Worm (Caenorhabditis elegans) whole organism, L2 larva: ENCODE data around the gene W01D2.1.

ENCODE experiments used
- C34F6.9 ChIP-seq: fragments of 150-350 bp; optimal IDR thresholded peaks from 2 replicates; lab custom pipeline; 2014; ENCODE audit warnings: missing biosample characterization, missing genetic modification characterization
- R02D3.7 ChIP-seq: fragments of 150-350 bp; optimal IDR thresholded peaks from 2 replicates; lab custom pipeline; 2014; ENCODE audit warnings: missing biosample characterization, missing genetic modification characterization
- Y55F3AM.14 ChIP-seq: fragments of 200-800 bp; sonication (Bioruptor generic); optimal IDR thresholded peaks from 2 replicates; lab custom pipeline; 2018; ENCODE audit warnings: mild to moderate bottlenecking, missing genetic modification characterization, missing compliant biosample characterization
- ZK546.5 ChIP-seq: sonication (generic microtip); optimal IDR thresholded peaks from 2 replicates; lab custom pipeline; 2017; ENCODE audit warnings: missing biosample characterization, missing genetic modification characterization
- ama-1 ChIP-seq: fragments of 150-350 bp; optimal IDR thresholded peaks from 2 replicates; lab custom pipeline; 2018; ENCODE audit warnings: inconsistent platforms
- blmp-1 ChIP-seq: sonication (generic microtip); optimal IDR thresholded peaks from 2 replicates; lab custom pipeline; 2017; ENCODE audit warnings: missing genetic modification characterization, mild to moderate bottlenecking, missing compliant biosample characterization, antibody characterized with exemption, moderate library complexity; ENCODE audit not compliant: insufficient read depth
- ceh-82 ChIP-seq: fragments of 150-350 bp; optimal IDR thresholded peaks from 2 replicates; lab custom pipeline; 2014; ENCODE audit warnings: missing biosample characterization, missing genetic modification characterization
- crh-2 ChIP-seq: sonication (generic microtip); optimal IDR thresholded peaks from 2 replicates; lab custom pipeline; 2017; ENCODE audit warnings: missing biosample characterization, missing genetic modification characterization
- dmd-4 ChIP-seq: sonication (generic microtip); optimal IDR thresholded peaks from 2 replicates; lab custom pipeline; 2017; ENCODE audit warnings: missing biosample characterization, missing genetic modification characterization
- elt-1 ChIP-seq: fragments of 150-350 bp; optimal IDR thresholded peaks from 2 replicates; lab custom pipeline; 2014; ENCODE audit warnings: missing biosample characterization, missing genetic modification characterization
- elt-3 ChIP-seq: sonication (generic microtip); optimal IDR thresholded peaks from 2 replicates; lab custom pipeline; 2017; ENCODE audit warnings: missing biosample characterization, missing genetic modification characterization
- fos-1 ChIP-seq: fragments of 150-350 bp; optimal IDR thresholded peaks from 2 replicates; lab custom pipeline; 2014; ENCODE audit warnings: missing biosample characterization, missing genetic modification characterization
- gmeb-1 ChIP-seq: fragments of 150-350 bp; optimal IDR thresholded peaks from 2 replicates; lab custom pipeline; 2014; ENCODE audit warnings: missing biosample characterization, missing genetic modification characterization
- lin-13 ChIP-seq: fragments of 150-350 bp; optimal IDR thresholded peaks from 2 replicates; lab custom pipeline; 2014; ENCODE audit warnings: missing biosample characterization, missing genetic modification reagents, missing genetic modification characterization
- lsy-2 ChIP-seq, 2 experiments: fragments of 150-350 bp in 1 of 2; sonication (generic microtip) in 1 of 2; optimal IDR thresholded peaks; 2 replicates each; lab custom pipeline; 2014 to 2017; ENCODE audit warnings: missing biosample characterization in 2 of 2, missing genetic modification characterization in 2 of 2
- mab-5 ChIP-seq: fragments of 150-350 bp; optimal IDR thresholded peaks from 2 replicates; lab custom pipeline; 2014; ENCODE audit warnings: missing biosample characterization, missing genetic modification characterization
- mdl-1 ChIP-seq, 2 experiments: fragments of 150-350 bp in 1 of 2; sonication (generic microtip) in 1 of 2; optimal IDR thresholded peaks; 2 replicates each; lab custom pipeline; 2017; ENCODE audit warnings: missing biosample characterization in 2 of 2, missing genetic modification characterization in 2 of 2
- nhr-11 ChIP-seq: fragments of 150-350 bp; optimal IDR thresholded peaks from 2 replicates; lab custom pipeline; 2014; ENCODE audit warnings: missing biosample characterization, missing genetic modification characterization
- nhr-12 ChIP-seq: fragments of 150-350 bp; optimal IDR thresholded peaks from 2 replicates; lab custom pipeline; 2014; ENCODE audit warnings: missing biosample characterization, missing genetic modification characterization
- nhr-21 ChIP-seq: fragments of 150-350 bp; optimal IDR thresholded peaks from 2 replicates; lab custom pipeline; 2014; ENCODE audit warnings: missing biosample characterization, missing genetic modification characterization
- nhr-23 ChIP-seq: fragments of 150-350 bp; optimal IDR thresholded peaks from 2 replicates; lab custom pipeline; 2014; ENCODE audit warnings: missing biosample characterization, missing genetic modification reagents, missing genetic modification characterization
- nhr-25 ChIP-seq: fragments of 150-350 bp; sonication (generic microtip); optimal IDR thresholded peaks from 3 replicates; lab custom pipeline; 2014; ENCODE audit warnings: missing biosample characterization, missing genetic modification characterization
- nhr-6 ChIP-seq: fragments of 150-350 bp; optimal IDR thresholded peaks from 2 replicates; lab custom pipeline; 2014; ENCODE audit warnings: missing biosample characterization, missing genetic modification characterization
- nhr-77 ChIP-seq: fragments of 150-350 bp; optimal IDR thresholded peaks from 2 replicates; lab custom pipeline; 2014; ENCODE audit warnings: missing biosample characterization, missing genetic modification characterization
- peb-1 ChIP-seq: fragments of 150-350 bp; optimal IDR thresholded peaks from 2 replicates; lab custom pipeline; 2014; ENCODE audit warnings: missing biosample characterization, missing genetic modification characterization
- sem-4 ChIP-seq: fragments of 150-350 bp; optimal IDR thresholded peaks from 2 replicates; lab custom pipeline; 2014; ENCODE audit warnings: missing biosample characterization, missing genetic modification reagents, missing genetic modification characterization
- sma-3 ChIP-seq: sonication (generic microtip); optimal IDR thresholded peaks from 2 replicates; lab custom pipeline; 2016; ENCODE audit warnings: missing genetic modification reagents, missing genetic modification characterization, missing compliant biosample characterization
- sma-9 ChIP-seq, 2 experiments: fragments of 150-350 bp in 1 of 2; sonication (generic microtip) in 1 of 2; optimal IDR thresholded peaks; 2 replicates each; lab custom pipeline; 2014 to 2016; ENCODE audit warnings: missing genetic modification characterization in 2 of 2, mild to moderate bottlenecking in 1 of 2, missing biosample characterization in 1 of 2, missing compliant biosample characterization in 1 of 2, missing genetic modification reagents in 1 of 2, moderate library complexity in 1 of 2
- snpc-4 ChIP-seq: fragments of 150-350 bp; optimal IDR thresholded peaks from 2 replicates; lab custom pipeline; 2014; ENCODE audit warnings: missing biosample characterization, missing genetic modification characterization
- unc-39 ChIP-seq: fragments of 150-350 bp; optimal IDR thresholded peaks from 2 replicates; lab custom pipeline; 2014; ENCODE audit warnings: missing biosample characterization, missing genetic modification characterization
- unc-55 ChIP-seq: fragments of 150-350 bp; sonication (generic microtip); optimal IDR thresholded peaks from 3 replicates; lab custom pipeline; 2014; ENCODE audit warnings: missing biosample characterization, missing genetic modification reagents, missing genetic modification characterization
- unc-62 ChIP-seq: fragments of 150-350 bp; optimal IDR thresholded peaks from 2 replicates; lab custom pipeline; 2014; ENCODE audit warnings: missing biosample characterization, missing genetic modification reagents, missing genetic modification characterization
- zag-1 ChIP-seq: fragments of 150-350 bp; optimal IDR thresholded peaks from 2 replicates; lab custom pipeline; 2014; ENCODE audit warnings: missing biosample characterization, missing genetic modification characterization
- ztf-1 ChIP-seq: fragments of 200-800 bp; sonication (Bioruptor generic); conservative IDR thresholded peaks from 2 replicates; pipeline ENCODE4 v1.3.6; 2022; ENCODE audit warnings: missing genetic modification characterization, missing compliant biosample characterization
- ztf-11 ChIP-seq: sonication (generic microtip); optimal IDR thresholded peaks from 2 replicates; lab custom pipeline; 2017; ENCODE audit warnings: missing biosample characterization, missing genetic modification characterization

The W01D2.1 gene

ce11 chrII:14822419-14822818 lies 7.1 kb downstream of the W01D2.1 start (continued):
- TF ChIP-seq blmp-1 = peak; percentile 56
- no peak for TF ChIP-seq ztf-11

DNA sequence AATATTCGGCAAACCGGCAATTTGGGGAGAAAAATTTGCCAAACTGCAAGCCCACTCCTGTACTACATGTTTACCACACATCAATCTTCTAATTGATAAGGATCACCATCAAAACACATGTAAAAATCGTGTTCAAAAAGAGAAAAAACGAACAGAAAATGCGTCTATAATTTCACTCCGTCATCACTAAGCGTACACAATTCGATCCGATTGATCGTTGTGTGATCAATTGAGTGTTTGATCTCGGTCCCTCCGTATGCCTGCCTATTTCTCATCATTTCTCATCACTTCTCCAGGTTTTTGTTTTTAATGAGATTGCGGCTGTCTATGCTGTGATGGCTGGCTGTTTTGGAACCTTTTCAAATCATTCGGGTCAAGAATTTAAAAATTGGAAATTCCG lies 10.1 kb downstream of the W01D2.1 start:
- TF ChIP-seq crh-2 (tag; lab: Kevin White, UChicago) (no peak), fos-1 (tag; lab: Kevin White, UChicago) (peak; percentile 1), elt-3 (tag; lab: Kevin White, UChicago) (no peak), nhr-25 (tag; lab: Kevin White, UChicago) (no peak), ztf-1 (GFP tag; lab: Robert Waterston, UW) (no peak), lsy-2 (tag; optimal IDR thresholded peaks at IDR 0.05; lab: Kevin White, UChicago) (no peak), zag-1 (tag; lab: Kevin White, UChicago) (no peak), R02D3.7 (tag; lab: Kevin White, UChicago) (no peak), nhr-6 (tag; lab: Kevin White, UChicago) (no peak), elt-1 (no peak), nhr-21 (tag; lab: Kevin White, UChicago) (peak; percentile 68), sma-9 (GFP tag; optimal IDR thresholded peaks at IDR 0.05; lab: Kevin White, UChicago) (peak; percentile 36), sma-9 (tag; optimal IDR thresholded peaks at IDR 0.05; lab: Kevin White, UChicago) (no peak), nhr-11 (tag; lab: Kevin White, UChicago) (no peak), ZK546.5 (tag; lab: Kevin White, UChicago) (no peak), gmeb-1 (tag; lab: Kevin White, UChicago) (no peak), ama-1 (lab: Kevin White, UChicago) (no peak), unc-39 (tag; lab: Kevin White, UChicago) (no peak)
- TF ChIP-seq, all 48 proteins: peak for 3

ce11 chrII:14832055-14832454 lies 16.7 kb downstream of the W01D2.1 start:
- TF ChIP-seq nhr-11 (tag; lab: Kevin White, UChicago) = no peak
- TF ChIP-seq C34F6.9 (tag; lab: Kevin White, UChicago) = no peak
- no peak for TF ChIP-seq nhr-77

DNA sequence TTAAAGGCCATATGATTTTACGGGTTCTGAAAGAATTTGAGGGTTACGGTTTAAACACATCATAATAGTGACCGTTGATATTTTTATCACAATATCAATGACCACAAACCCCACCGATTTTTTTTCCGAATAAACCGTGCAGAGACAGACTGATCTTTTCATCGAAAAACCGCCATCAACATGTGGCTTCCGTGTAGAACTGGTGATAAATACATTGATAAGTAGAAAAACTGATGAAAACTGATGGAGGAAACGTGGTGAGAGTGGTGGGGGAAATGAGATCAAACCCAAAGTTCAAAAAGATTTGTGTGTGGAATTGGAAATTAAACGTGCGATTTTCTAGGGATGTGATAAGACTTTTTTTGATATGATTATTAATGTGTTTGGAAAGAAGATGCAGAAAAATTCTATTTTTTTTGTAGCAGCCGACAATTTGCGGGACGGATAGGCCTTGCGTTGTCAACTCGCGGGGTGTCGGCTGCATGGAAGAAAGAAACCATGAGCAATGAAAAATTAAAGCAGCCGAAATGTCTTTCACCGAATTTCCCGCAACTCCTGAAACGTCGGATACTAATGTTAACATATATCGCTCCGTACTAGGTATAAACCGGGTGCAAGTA lies 23.4 kb downstream of the W01D2.1 start:
- TF ChIP-seq fos-1 (tag; lab: Kevin White, UChicago) = peak; percentile 39
- TF ChIP-seq mdl-1 (tag; optimal IDR thresholded peaks at IDR 0.05; lab: Kevin White, UChicago) = no peak
- TF ChIP-seq unc-55 = no peak
- peak; percentile 33 for TF ChIP-seq nhr-25 (tag; lab: Kevin White, UChicago)
- peak; percentile 80 for TF ChIP-seq sma-9 (GFP tag; optimal IDR thresholded peaks at IDR 0.05; lab: Kevin White, UChicago)
- TF ChIP-seq sma-9 (tag; optimal IDR thresholded peaks at IDR 0.05; lab: Kevin White, UChicago) = no peak
- no peak for TF ChIP-seq R02D3.7 (tag; lab: Kevin White, UChicago)
- TF ChIP-seq gmeb-1 (tag; lab: Kevin White, UChicago) = no peak
- no peak for TF ChIP-seq nhr-12 (tag; lab: Kevin White, UChicago)
- no peak for TF ChIP-seq elt-1
- TF ChIP-seq lin-13 = no peak
- TF ChIP-seq ceh-82 (tag; lab: Kevin White, UChicago) = no peak
- peak; percentile 51 for TF ChIP-seq snpc-4 (tag; lab: Kevin White, UChicago)
- TF ChIP-seq zag-1 (tag; lab: Kevin White, UChicago) = no peak
- peak; percentile 16 for TF ChIP-seq sma-3 (GFP tag; lab: Kevin White, UChicago)
- TF ChIP-seq lsy-2 (tag; optimal IDR thresholded peaks at IDR 0.05; lab: Kevin White, UChicago) = no peak
- no peak for TF ChIP-seq unc-62 (GFP tag; lab: Kevin White, UChicago)
- TF ChIP-seq Y55F3AM.14 (GFP tag; lab: Kevin White, UChicago) = no peak
- TF ChIP-seq dmd-4 (tag; lab: Kevin White, UChicago) = no peak
- peak; percentile 72 for TF ChIP-seq nhr-21 (tag; lab: Kevin White, UChicago)
- no peak for TF ChIP-seq nhr-23 (tag; lab: Kevin White, UChicago)
- no peak for TF ChIP-seq peb-1 (tag; lab: Kevin White, UChicago)
- no peak for TF ChIP-seq sem-4 (tag; lab: Kevin White, UChicago)
- TF ChIP-seq nhr-11 (tag; lab: Kevin White, UChicago) = no peak
- no peak for TF ChIP-seq mab-5 (tag; lab: Kevin White, UChicago)
- TF ChIP-seq crh-2 (tag; lab: Kevin White, UChicago) = no peak
